Worm (Caenorhabditis elegans) whole organism, L3 larva: ENCODE data around the gene ttll-5.

Experiments
- aly-2 ChIP-seq: fragments of 150-350 bp; optimal IDR thresholded peaks from 2 replicates; lab custom pipeline; 2014; ENCODE audit warnings: missing biosample characterization, missing genetic modification characterization
- ceh-9 ChIP-seq: sonication (generic microtip); optimal IDR thresholded peaks from 2 replicates; lab custom pipeline; 2018; ENCODE audit warnings: missing biosample characterization, missing genetic modification characterization
- nhr-11 ChIP-seq: fragments of 150-350 bp; optimal IDR thresholded peaks from 2 replicates; lab custom pipeline; 2014; ENCODE audit warnings: missing biosample characterization, missing genetic modification characterization
- nhr-237 ChIP-seq: fragments of 150-350 bp; optimal IDR thresholded peaks from 2 replicates; lab custom pipeline; 2014; ENCODE audit warnings: missing biosample characterization, missing genetic modification characterization
- nhr-28 ChIP-seq: fragments of 150-350 bp; optimal IDR thresholded peaks from 2 replicates; lab custom pipeline; 2014; ENCODE audit warnings: missing biosample characterization, missing genetic modification characterization
- pha-4 ChIP-seq: fragments of 150-350 bp; optimal IDR thresholded peaks from 2 replicates; lab custom pipeline; 2014; ENCODE audit warnings: missing biosample characterization, missing genetic modification reagents, missing genetic modification characterization
- pqm-1 ChIP-seq: fragments of 150-350 bp; optimal IDR thresholded peaks from 2 replicates; lab custom pipeline; 2017; ENCODE audit warnings: missing biosample characterization, missing genetic modification characterization, inconsistent platforms
- snpc-4 ChIP-seq: fragments of 150-350 bp; optimal IDR thresholded peaks from 2 replicates; lab custom pipeline; 2014; ENCODE audit warnings: missing biosample characterization, missing genetic modification characterization
- tbx-2 ChIP-seq: sonication (generic microtip); optimal IDR thresholded peaks from 2 replicates; lab custom pipeline; 2016; ENCODE audit warnings: mild to moderate bottlenecking, missing genetic modification characterization, missing compliant biosample characterization
- unc-62 ChIP-seq: fragments of 150-350 bp; sonication (generic microtip); optimal IDR thresholded peaks from 4 replicates; lab custom pipeline; 2014; ENCODE audit warnings: missing biosample characterization, missing genetic modification reagents, missing genetic modification characterization

- TF ChIP-seq unc-62 (GFP tag; lab: Kevin White, UChicago) (no peak), nhr-28 (no peak), aly-2 (no peak), pqm-1 (no peak), nhr-237 (tag; lab: Kevin White, UChicago) (no peak), ceh-9 (tag; lab: Kevin White, UChicago) (no peak), pha-4 (tag; lab: Kevin White, UChicago) (no peak), nhr-11 (tag; lab: Kevin White, UChicago) (no peak), snpc-4 (tag; lab: Kevin White, UChicago) (no peak), tbx-2 (tag; lab: Kevin White, UChicago) (no peak)
Observed at ce11 chrV:11490382-11490781, 18.5 kb upstream of the ttll-5 start, which contains the start of gene dhs-19.
